Worm (Caenorhabditis elegans) whole organism, L1 larva: ENCODE measurements around the gene ceh-93.

Experiments
- C16A3.4 ChIP-seq: fragments of 150-350 bp; optimal IDR thresholded peaks from 2 replicates; lab custom pipeline; 2014; ENCODE audit warnings: missing biosample characterization, missing genetic modification characterization
- aly-2 ChIP-seq: fragments of 150-350 bp; optimal IDR thresholded peaks from 2 replicates; lab custom pipeline; 2014; ENCODE audit warnings: missing biosample characterization, missing genetic modification characterization
- blmp-1 ChIP-seq: fragments of 150-350 bp; optimal IDR thresholded peaks from 2 replicates; lab custom pipeline; 2014; ENCODE audit warnings: missing biosample characterization, missing genetic modification characterization
- ceh-8 ChIP-seq: fragments of 200-800 bp; sonication (Bioruptor generic); optimal IDR thresholded peaks from 2 replicates; lab custom pipeline; 2018; ENCODE audit warnings: mild to moderate bottlenecking, missing genetic modification characterization, moderate library complexity, missing compliant biosample characterization
- ceh-88 ChIP-seq: fragments of 200-800 bp; sonication (Bioruptor generic); IDR thresholded peaks from 2 replicates; pipeline ENCODE4 v1.3.6; 2022; ENCODE audit warnings: missing genetic modification characterization, missing compliant biosample characterization
- efl-1 ChIP-seq, 4 experiments: fragments of 150-350 bp; optimal IDR thresholded peaks in 3 of 4; peaks in 1 of 4; 1 replicate in 1 of 4; 2 replicates in 3 of 4; lab custom pipeline; 2014; ENCODE audit warnings: missing biosample characterization in 2 of 4, missing genetic modification characterization in 2 of 4, missing genetic modification reagents in 2 of 4
- efl-3 ChIP-seq: fragments of 200-800 bp; sonication (Bioruptor generic); optimal IDR thresholded peaks from 2 replicates; lab custom pipeline; 2018; ENCODE audit warnings: mild to moderate bottlenecking, missing genetic modification characterization, missing compliant biosample characterization
- elt-2 ChIP-seq: sonication (generic microtip); optimal IDR thresholded peaks from 2 replicates; lab custom pipeline; 2016; ENCODE audit warnings: missing genetic modification characterization, mild to moderate bottlenecking, inconsistent platforms, missing compliant biosample characterization, missing genetic modification reagents
- fkh-10 ChIP-seq: sonication (generic microtip); optimal IDR thresholded peaks from 2 replicates; lab custom pipeline; 2017; ENCODE audit warnings: missing biosample characterization, missing genetic modification reagents, missing genetic modification characterization
- fos-1 ChIP-seq: fragments of 150-350 bp; optimal IDR thresholded peaks from 2 replicates; lab custom pipeline; 2014; ENCODE audit warnings: missing biosample characterization, missing genetic modification characterization
- hlh-4 ChIP-seq: sonication (generic microtip); optimal IDR thresholded peaks from 2 replicates; lab custom pipeline; 2016; ENCODE audit warnings: mild to moderate bottlenecking, missing genetic modification characterization, missing compliant biosample characterization
- isw-1 ChIP-seq: fragments of 200-800 bp; sonication (Bioruptor generic); IDR thresholded peaks from 2 replicates; pipeline ENCODE4 v1.3.6; 2022; ENCODE audit warnings: missing genetic modification characterization, missing compliant biosample characterization
- lin-14 ChIP-seq: fragments of 200-800 bp; sonication (Bioruptor generic); optimal IDR thresholded peaks from 2 replicates; lab custom pipeline; 2018; ENCODE audit warnings: mild to moderate bottlenecking, missing genetic modification characterization, moderate library complexity, missing compliant biosample characterization
- mdl-1 ChIP-seq, 2 experiments: fragments of 150-350 bp; optimal IDR thresholded peaks; 2 replicates each; lab custom pipeline; 2014 to 2017; ENCODE audit warnings: missing biosample characterization in 2 of 2, missing genetic modification characterization in 2 of 2, inconsistent platforms in 1 of 2
- nhr-237 ChIP-seq: fragments of 150-350 bp; optimal IDR thresholded peaks from 2 replicates; lab custom pipeline; 2014; ENCODE audit warnings: missing biosample characterization, missing genetic modification characterization
- pqm-1 ChIP-seq: sonication (generic microtip); optimal IDR thresholded peaks from 3 replicates; lab custom pipeline; 2017; ENCODE audit warnings: missing biosample characterization, missing genetic modification characterization
- sox-4 ChIP-seq: sonication (generic microtip); optimal IDR thresholded peaks from 2 replicates; lab custom pipeline; 2016; ENCODE audit warnings: missing genetic modification characterization, missing compliant biosample characterization
- zag-1 ChIP-seq: fragments of 150-350 bp; optimal IDR thresholded peaks from 2 replicates; lab custom pipeline; 2014; ENCODE audit warnings: missing biosample characterization, missing genetic modification characterization

The ceh-93 gene

ce11 chrX:334452-334851 is 54.1 kb downstream of the ceh-93 start:
- TF ChIP-seq fos-1 (tag; lab: Kevin White, UChicago) (no peak), C16A3.4 (tag; lab: Kevin White, UChicago) (no peak), mdl-1 (tag; optimal IDR thresholded peaks at IDR 0.05; lab: Kevin White, UChicago) (no peak), aly-2 (tag; lab: Kevin White, UChicago) (no peak), ceh-8 (no peak), zag-1 (tag; lab: Kevin White, UChicago) (no peak), pqm-1 (tag; lab: Kevin White, UChicago) (no peak), efl-3 (GFP tag; lab: Kevin White, UChicago) (no peak), sox-4 (tag; lab: Kevin White, UChicago) (no peak), isw-1 (GFP tag; lab: Robert Waterston, UW) (no peak), lin-14 (GFP tag; lab: Kevin White, UChicago) (no peak), ceh-88 (GFP tag; lab: Robert Waterston, UW) (no peak), blmp-1 (no peak), hlh-4 (tag; lab: Kevin White, UChicago) (no peak), efl-1 (optimal IDR thresholded peaks at IDR 0.05; lab: Kevin White, UChicago) (no peak), efl-1 (GFP tag; optimal IDR thresholded peaks at IDR 0.05 in 1 of 2; lab: Kevin White, UChicago) (no peak), nhr-237 (tag; lab: Kevin White, UChicago) (no peak), elt-2 (tag; lab: Kevin White, UChicago) (no peak), fkh-10 (no peak)
- TF ChIP-seq, all 84 proteins: peak for 0
